Fruit fly (Drosophila melanogaster): Measurements from ENCODE around the gene CG9300.

CG9300 gene

dm6 chr3L:19516547-19516946, 35.7 kb upstream of the CG9300 start (continued):
- TF ChIP-seq ss (GFP tag; optimal IDR thresholded peaks at IDR 0.05) (no peak), CG7368 (GFP tag; optimal IDR thresholded peaks at IDR 0.05) (peak; percentile 55), CG34406 (GFP tag; optimal IDR thresholded peaks at IDR 0.05) (peak; percentile 33), CG8319 (GFP tag; optimal IDR thresholded peaks at IDR 0.05) (peak; percentile 39), Smox (GFP tag; optimal IDR thresholded peaks at IDR 0.05) (peak; percentile 18), dac (GFP tag; optimal IDR thresholded peaks at IDR 0.05) (peak; percentile 32), Ets96B (tag; optimal IDR thresholded peaks at IDR 0.05) (no peak), CG32006 (GFP tag; optimal IDR thresholded peaks at IDR 0.05) (no peak), eg (GFP tag; IDR thresholded peaks at IDR 0.05) (peak; percentile 75)

- TF ChIP-seq CG31627 (GFP tag; optimal IDR thresholded peaks at IDR 0.05) (no peak), Sox15 (GFP tag; optimal IDR thresholded peaks at IDR 0.05) (no peak), CG10669 (GFP tag; optimal IDR thresholded peaks at IDR 0.05) (no peak), Lpt (GFP tag; optimal IDR thresholded peaks at IDR 0.05) (no peak), dac (GFP tag; optimal IDR thresholded peaks at IDR 0.05) (no peak), dsx (GFP tag; optimal IDR thresholded peaks at IDR 0.05; ENCODE audit: poor library complexity, severe bottlenecking) (no peak), CG3919 (GFP tag; optimal IDR thresholded peaks at IDR 0.05) (no peak), spab (GFP tag; optimal IDR thresholded peaks at IDR 0.05) (no peak), Gug (GFP tag; IDR thresholded peaks at IDR 0.05) (no peak), CG32006 (GFP tag; optimal IDR thresholded peaks at IDR 0.05) (no peak), CG6276 (GFP tag; optimal IDR thresholded peaks at IDR 0.05) (no peak), CG4318 (GFP tag; optimal IDR thresholded peaks at IDR 0.05) (no peak), fkh (GFP tag; optimal IDR thresholded peaks at IDR 0.05) (no peak), Ets21C (GFP tag; optimal IDR thresholded peaks at IDR 0.05) (no peak), vri (GFP tag; optimal IDR thresholded peaks at IDR 0.05) (no peak), CG8319 (GFP tag; optimal IDR thresholded peaks at IDR 0.05) (no peak), eg (GFP tag; IDR thresholded peaks at IDR 0.05) (no peak), CG6854 (GFP tag; optimal IDR thresholded peaks at IDR 0.05) (no peak), CG8119 (GFP tag; IDR thresholded peaks at IDR 0.05) (no peak), CG6163 (GFP tag; IDR thresholded peaks at IDR 0.05) (no peak)
These were observed 34.0 kb upstream of the CG9300 start, which contains the start of gene Cpr76Ba for dm6 chr3L:19518232-19518631. Gene Cpr76Ba, minus strand, starts transcription at chr3L:19518332.

dm6 chr3L:19519349-19519748, 32.9 kb upstream of the CG9300 start, which contains the start of gene Cpr76Bb:
Gene Cpr76Bb, plus strand, starts transcription at chr3L:19519649.
- no peak for TF ChIP-seq eg (GFP tag; IDR thresholded peaks at IDR 0.05)
- TF ChIP-seq CG11902 (GFP tag; optimal IDR thresholded peaks at IDR 0.05), result no peak

- no peak for TF ChIP-seq CG8319 (GFP tag; optimal IDR thresholded peaks at IDR 0.05)
- TF ChIP-seq CG15336 (GFP tag; IDR thresholded peaks at IDR 0.05), result peak; percentile 36; the same call in 1 of the 2 replicates
- TF ChIP-seq Lpt (GFP tag; optimal IDR thresholded peaks at IDR 0.05), result peak; percentile 4
- peak; percentile 18 for TF ChIP-seq Eip78C (GFP tag)
These were observed 31.6 kb upstream of the CG9300 start, which contains the start of gene Cpr76Bc for dm6 chr3L:19520645-19521044. Gene Cpr76Bc, plus strand, starts transcription at chr3L:19520945.

dm6 chr3L:19521093-19521492, 31.1 kb upstream of the CG9300 start:
- TF ChIP-seq CG4318 (GFP tag; optimal IDR thresholded peaks at IDR 0.05) (no peak), eg (GFP tag; IDR thresholded peaks at IDR 0.05) (0 out of 3 replicates have a peak, but pooled peaks have one; percentile 29), CG6854 (GFP tag; optimal IDR thresholded peaks at IDR 0.05) (no peak), CG8632 (GFP tag; optimal IDR thresholded peaks at IDR 0.05) (no peak)

- no peak for TF ChIP-seq Hr4 (GFP tag; optimal IDR thresholded peaks at IDR 0.05)
- TF ChIP-seq Sox102F (GFP tag; optimal IDR thresholded peaks at IDR 0.05), result no peak
- no peak for TF ChIP-seq fd59A (GFP tag; optimal IDR thresholded peaks at IDR 0.05)
- TF ChIP-seq CG7368 (GFP tag; optimal IDR thresholded peaks at IDR 0.05), result no peak
- TF ChIP-seq CG6276 (GFP tag; optimal IDR thresholded peaks at IDR 0.05), result peak; percentile 37
- TF ChIP-seq CG9139 (GFP tag; optimal IDR thresholded peaks at IDR 0.05), result no peak
- no peak for TF ChIP-seq Lpt (GFP tag; optimal IDR thresholded peaks at IDR 0.05)
- TF ChIP-seq Eip78C (GFP tag), result no peak
- TF ChIP-seq CG6808 (GFP tag; optimal IDR thresholded peaks at IDR 0.05), result no peak
- TF ChIP-seq acj6 (GFP tag; optimal IDR thresholded peaks at IDR 0.05), result no peak
- TF ChIP-seq CG10669 (GFP tag; optimal IDR thresholded peaks at IDR 0.05), result no peak
- no peak for TF ChIP-seq achi (GFP tag; optimal IDR thresholded peaks at IDR 0.05)
- TF ChIP-seq fkh (GFP tag; optimal IDR thresholded peaks at IDR 0.05), result no peak
- TF ChIP-seq CG11902 (GFP tag; optimal IDR thresholded peaks at IDR 0.05), result no peak
- no peak for TF ChIP-seq Eip93F (GFP tag; optimal IDR thresholded peaks at IDR 0.05)
- TF ChIP-seq fd85E (GFP tag; optimal IDR thresholded peaks at IDR 0.05), result no peak
- no peak for TF ChIP-seq lz (GFP tag; optimal IDR thresholded peaks at IDR 0.05)
- no peak for TF ChIP-seq dac (GFP tag; optimal IDR thresholded peaks at IDR 0.05)
- no peak for TF ChIP-seq spab (GFP tag; optimal IDR thresholded peaks at IDR 0.05)
- TF ChIP-seq CG11294 (GFP tag; IDR thresholded peaks at IDR 0.05), result peak; percentile 29; the same call in 1 of the 2 replicates
- no peak for TF ChIP-seq CG34406 (GFP tag; optimal IDR thresholded peaks at IDR 0.05)
- TF ChIP-seq dsx (GFP tag; optimal IDR thresholded peaks at IDR 0.05; ENCODE audit: poor library complexity, severe bottlenecking), result no peak
These were observed 27.5 kb upstream of the CG9300 start for dm6 chr3L:19524690-19525089.
